Worm (Caenorhabditis elegans): ENCODE data around the gene Y64G10A.7.

- TF ChIP-seq dao-5 (tag; optimal IDR thresholded peaks at IDR 0.05) = no peak
- no peak for TF ChIP-seq him-1 (tag; optimal IDR thresholded peaks at IDR 0.05)
- TF ChIP-seq W03F9.2 (tag; optimal IDR thresholded peaks at IDR 0.05) = no peak
These were observed 34.6 kb downstream of the Y64G10A.7 start, which contains the start of gene fbxa-83 for ce11 chrIV:14326283-14326682.

Data from whole organism, L4/young adult.